Worm (Caenorhabditis elegans): Measurements from ENCODE around the gene gly-7.

DNA sequence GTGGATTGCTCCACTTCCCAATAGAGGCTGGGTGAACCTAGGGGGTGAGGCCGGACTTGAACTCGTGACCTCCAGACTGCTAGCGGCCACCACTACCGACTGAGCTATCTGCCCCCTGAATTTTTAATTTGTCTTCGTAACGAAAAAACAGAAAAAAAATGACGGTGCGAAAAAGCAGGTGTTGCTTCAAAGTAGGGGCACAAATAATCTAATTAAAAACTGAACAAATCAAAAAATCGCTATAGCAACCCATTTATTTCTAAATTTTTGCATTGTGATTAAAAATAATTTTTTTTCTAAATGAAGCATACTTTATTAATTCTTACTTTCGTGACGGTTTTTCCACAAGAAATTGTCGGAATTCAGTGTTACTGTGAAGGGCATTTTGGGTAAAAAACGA, 23.2 kb downstream of the gly-7 start, which contains the start of gene F36H9.10:
- TF ChIP-seq ceh-13 (GFP tag; optimal IDR thresholded peaks at IDR 0.05) (no peak), ama-1 (optimal IDR thresholded peaks at IDR 0.05) (no peak), hmbx-1 (tag; optimal IDR thresholded peaks at IDR 0.05) (no peak), ceh-36 (tag; optimal IDR thresholded peaks at IDR 0.05) (no peak), ets-7 (tag; optimal IDR thresholded peaks at IDR 0.05) (no peak), F13C5.2 (tag; optimal IDR thresholded peaks at IDR 0.05) (no peak), sea-1 (GFP tag; conservative IDR thresholded peaks at IDR 0.05) (no peak), tbx-37 (GFP tag; conservative IDR thresholded peaks at IDR 0.05) (no peak)
